Worm (Caenorhabditis elegans): ENCODE results near the gene lars-1.
A peak's percentile ranks its signal among the peaks of the same experiment; 100 is the strongest.

lars-1 gene

DNA sequence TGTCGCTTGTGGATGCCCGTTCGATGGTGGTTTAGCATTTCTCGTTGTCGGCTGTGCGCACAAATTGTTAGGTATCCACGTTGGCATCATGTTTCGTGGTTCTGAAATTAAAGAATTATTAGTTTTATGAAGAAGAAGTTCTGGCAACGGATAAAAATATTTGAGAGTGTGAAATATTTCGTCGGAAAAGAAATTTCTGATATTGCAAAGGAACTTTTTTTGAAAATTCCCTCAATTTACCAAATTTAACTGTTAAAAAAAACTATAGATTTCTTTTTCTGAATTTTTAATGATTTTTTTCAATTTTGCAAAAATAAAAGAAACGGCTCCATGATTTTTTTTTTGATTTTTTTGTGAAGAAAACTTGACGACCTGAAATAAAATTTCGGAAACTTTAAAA, 41.4 kb upstream of the lars-1 start, which contains the start of gene mpk-1:
mpk-1 (minus strand) TSS at position 101 of the 400 bp plus-strand sequence.
- TF ChIP-seq B0261.1 (tag; optimal IDR thresholded peaks at IDR 0.05) (no peak), C06A6.2 (GFP tag; conservative IDR thresholded peaks at IDR 0.05) (no peak), lin-54 (GFP tag; optimal IDR thresholded peaks at IDR 0.05) (no peak), ztf-18 (tag; optimal IDR thresholded peaks at IDR 0.05) (no peak), attf-5 (GFP tag; optimal IDR thresholded peaks at IDR 0.05) (no peak), Y53G8AR.9 (GFP tag; conservative IDR thresholded peaks at IDR 0.05) (no peak), repo-1 (tag; optimal IDR thresholded peaks at IDR 0.05) (no peak), nhr-80 (tag; optimal IDR thresholded peaks at IDR 0.05) (no peak), lag-1 (GFP tag; IDR thresholded peaks at IDR 0.05) (no peak), aptf-3 (GFP tag; IDR thresholded peaks at IDR 0.05) (no peak), ets-4 (GFP tag; optimal IDR thresholded peaks at IDR 0.05) (no peak), hmg-20 (GFP tag; IDR thresholded peaks at IDR 0.05) (no peak), ztf-28 (GFP tag; IDR thresholded peaks at IDR 0.05) (no peak), snpc-1.3 (tag; optimal IDR thresholded peaks at IDR 0.05; ENCODE audit: insufficient read depth) (no peak), F57A8.1 (GFP tag; optimal IDR thresholded peaks at IDR 0.05) (no peak)

DNA sequence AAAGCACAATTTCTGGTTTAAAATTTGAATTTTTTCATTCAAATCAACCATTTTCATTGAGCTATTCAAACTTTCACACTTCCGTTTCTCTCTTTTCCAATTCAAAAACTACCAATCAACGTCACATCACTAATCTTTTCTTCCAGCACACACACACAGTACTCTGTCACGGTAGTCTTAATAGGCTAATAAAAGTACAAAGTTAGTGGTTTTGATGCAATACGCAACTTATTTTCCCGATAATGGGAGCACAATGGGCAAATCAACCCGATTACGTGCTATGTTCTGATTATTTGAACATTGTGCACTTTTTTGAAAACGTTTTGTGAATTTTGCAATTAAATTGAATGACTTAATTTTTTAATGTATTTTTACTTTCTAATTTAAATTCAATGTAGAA, 40.8 kb upstream of the lars-1 start:
- no peak for TF ChIP-seq B0336.3 (GFP tag; IDR thresholded peaks at IDR 0.05)
- TF ChIP-seq nhr-80 (tag; optimal IDR thresholded peaks at IDR 0.05): peak; percentile 65

DNA sequence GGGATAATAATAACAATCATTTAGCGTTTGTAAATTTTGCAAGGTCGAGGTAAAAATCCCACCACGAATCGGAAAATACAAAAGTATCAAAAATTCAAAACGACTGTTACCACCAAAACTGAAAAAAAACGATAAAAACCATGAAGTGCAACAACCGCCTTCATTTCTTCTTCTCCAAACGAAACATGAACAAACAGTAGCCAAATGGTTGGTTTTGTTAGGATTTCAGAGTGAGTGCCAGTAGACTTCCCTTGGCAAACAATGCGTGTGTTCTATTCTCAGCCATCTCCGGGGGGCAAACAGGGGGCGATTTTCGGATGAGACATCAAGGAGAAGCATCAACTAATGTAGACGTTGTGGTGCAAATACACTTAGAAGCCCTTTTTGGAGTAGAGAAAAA, 38.1 kb upstream of the lars-1 start:
- TF ChIP-seq madf-3 (GFP tag; IDR thresholded peaks at IDR 0.05): no peak
- no peak for TF ChIP-seq B0019.2 (GFP tag; conservative IDR thresholded peaks at IDR 0.05)
- no peak for TF ChIP-seq egl-18 (GFP tag; IDR thresholded peaks at IDR 0.05)
- no peak for TF ChIP-seq nhr-179 (tag; optimal IDR thresholded peaks at IDR 0.05)
- no peak for TF ChIP-seq F52B5.7 (tag; optimal IDR thresholded peaks at IDR 0.05)
- no peak for TF ChIP-seq sptf-2 (GFP tag; optimal IDR thresholded peaks at IDR 0.05)
- TF ChIP-seq ceh-58 (GFP tag; IDR thresholded peaks at IDR 0.05): no peak

DNA sequence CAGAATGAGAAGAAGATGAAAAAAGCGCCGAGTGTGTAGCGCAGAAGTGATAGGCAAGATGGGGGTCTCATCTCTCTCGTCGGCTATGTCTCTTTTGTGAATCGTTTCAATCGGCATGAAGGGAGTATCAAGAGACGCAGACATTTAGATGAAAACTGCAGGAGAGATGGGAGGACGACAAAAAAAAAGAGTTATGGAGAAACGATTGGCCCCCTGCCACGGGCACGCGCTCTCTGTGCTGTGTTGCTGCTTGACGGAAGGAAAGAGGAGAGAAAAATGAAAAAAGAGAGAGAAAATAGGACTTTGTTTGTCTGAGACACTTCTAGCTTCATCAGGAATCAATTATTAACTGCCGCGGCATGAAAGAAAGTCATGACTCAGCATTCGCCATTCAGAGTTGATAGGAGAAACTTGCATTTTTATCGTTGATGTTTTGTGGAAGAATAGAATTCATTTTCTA, 37.1 kb upstream of the lars-1 start:
- peak; percentile 85 for TF ChIP-seq attf-5 (GFP tag; optimal IDR thresholded peaks at IDR 0.05)
- peak; percentile 12 for TF ChIP-seq F23B12.7 (tag; optimal IDR thresholded peaks at IDR 0.05; ENCODE audit: insufficient read depth)
- TF ChIP-seq aptf-3 (GFP tag; IDR thresholded peaks at IDR 0.05): no peak
- TF ChIP-seq cebp-1 (GFP tag; IDR thresholded peaks at IDR 0.05): no peak
- TF ChIP-seq cebp-1 (tag; optimal IDR thresholded peaks at IDR 0.05): peak; percentile 79
- 0 out of 2 replicates have a peak, but pooled peaks have one; percentile 21 for TF ChIP-seq mcd-1 (GFP tag; IDR thresholded peaks at IDR 0.05)
- TF ChIP-seq athp-1 (tag; optimal IDR thresholded peaks at IDR 0.05): no peak
- TF ChIP-seq C06A6.2 (GFP tag; conservative IDR thresholded peaks at IDR 0.05): 0 out of 2 replicates have a peak, but pooled peaks have one; percentile 38
- TF ChIP-seq atf-7 (tag; optimal IDR thresholded peaks at IDR 0.05): peak; percentile 58
- peak; percentile 96 for TF ChIP-seq zfh-2 (GFP tag; conservative IDR thresholded peaks at IDR 0.05)
- TF ChIP-seq bed-2 (GFP tag; IDR thresholded peaks at IDR 0.05): no peak
- TF ChIP-seq ceh-27 (GFP tag; optimal IDR thresholded peaks at IDR 0.05): peak; percentile 72
- peak in 1 of 2 experiments; percentile 21 for TF ChIP-seq let-607 (tag; optimal IDR thresholded peaks at IDR 0.05)
- TF ChIP-seq nhr-90 (tag; optimal IDR thresholded peaks at IDR 0.05): peak; percentile 13
- peak; percentile 63; the same call in 1 of the 2 replicates for TF ChIP-seq egl-44 (GFP tag; IDR thresholded peaks at IDR 0.05)
- 0 out of 2 replicates have a peak, but pooled peaks have one; percentile 38 for TF ChIP-seq lir-1 (GFP tag; conservative IDR thresholded peaks at IDR 0.05)
- peak; percentile 82 for TF ChIP-seq lin-40 (tag; optimal IDR thresholded peaks at IDR 0.05)
- peak; percentile 49; the same call in 1 of the 2 replicates for TF ChIP-seq egrh-3 (GFP tag; IDR thresholded peaks at IDR 0.05)
- TF ChIP-seq snpc-4 (GFP tag; optimal IDR thresholded peaks at IDR 0.05): no peak
- TF ChIP-seq snpc-4 (tag; optimal IDR thresholded peaks at IDR 0.05): peak in 2 of 4 experiments; percentile 35 to 60
- no peak for TF ChIP-seq Y53F4B.3 (GFP tag; IDR thresholded peaks at IDR 0.05)
- TF ChIP-seq let-526 (GFP tag; IDR thresholded peaks at IDR 0.05): 0 out of 2 replicates have a peak, but pooled peaks have one; percentile 38
- peak; percentile 74 for TF ChIP-seq chd-7 (tag; optimal IDR thresholded peaks at IDR 0.05)
- no peak for TF ChIP-seq rec-8 (tag; optimal IDR thresholded peaks at IDR 0.05)
